Worm (Caenorhabditis elegans): ENCODE results near the gene alh-8.
"Not testable (repeated sequence)": the region's sequence is repeated elsewhere in the genome, so short reads cannot be mapped to it uniquely, and the experiment has no call there.

alh-8 gene

ce11 chrII:11728545-11729105 is at the start of gene alh-8:
Gene alh-8 (plus strand): TSS chrII:11729055.
- TF ChIP-seq klf-2 (GFP tag; conservative IDR thresholded peaks at IDR 0.05) = no peak
- TF ChIP-seq ztf-29 (GFP tag; IDR thresholded peaks at IDR 0.05) = no peak
- no peak for TF ChIP-seq ref-1 (GFP tag; conservative IDR thresholded peaks at IDR 0.05)
- no peak for TF ChIP-seq ztf-23 (GFP tag; IDR thresholded peaks at IDR 0.05)
- no peak for TF ChIP-seq med-1 (GFP tag; optimal IDR thresholded peaks at IDR 0.05; ENCODE audit: insufficient read depth)
- no peak for TF ChIP-seq cog-1 (tag; optimal IDR thresholded peaks at IDR 0.05)
- TF ChIP-seq tab-1 (GFP tag; IDR thresholded peaks at IDR 0.05) = no peak
- no peak for TF ChIP-seq flt-1 (GFP tag; IDR thresholded peaks at IDR 0.05)
- no peak for TF ChIP-seq T22C8.4 (GFP tag; IDR thresholded peaks at IDR 0.05)

ce11 chrII:11680220-11680619 is 48.6 kb upstream of the alh-8 start:
- no peak for TF ChIP-seq klf-2 (GFP tag; conservative IDR thresholded peaks at IDR 0.05)
- no peak for TF ChIP-seq ref-1 (GFP tag; conservative IDR thresholded peaks at IDR 0.05)
- TF ChIP-seq flt-1 (GFP tag; IDR thresholded peaks at IDR 0.05) = no peak
- no peak for TF ChIP-seq med-1 (GFP tag; optimal IDR thresholded peaks at IDR 0.05; ENCODE audit: insufficient read depth)
- TF ChIP-seq T22C8.4 (GFP tag; IDR thresholded peaks at IDR 0.05) = no peak
- no peak for TF ChIP-seq ztf-23 (GFP tag; IDR thresholded peaks at IDR 0.05)
- no peak for TF ChIP-seq cog-1 (tag; optimal IDR thresholded peaks at IDR 0.05)
- no peak for TF ChIP-seq tab-1 (GFP tag; IDR thresholded peaks at IDR 0.05)
- TF ChIP-seq ztf-29 (GFP tag; IDR thresholded peaks at IDR 0.05) = no peak

ce11 chrII:11681136-11681824 is 47.6 kb upstream of the alh-8 start, which contains the start of the genes sfxn-1.4 and C47D12.4:
Gene sfxn-1.4 (minus strand): TSS chrII:11681236.
Gene C47D12.4 (plus strand): TSS chrII:11681774.
- TF ChIP-seq T22C8.4 (GFP tag; IDR thresholded peaks at IDR 0.05) = 0 out of 2 replicates have a peak, but pooled peaks have one; percentile 18
- no peak for TF ChIP-seq klf-2 (GFP tag; conservative IDR thresholded peaks at IDR 0.05)
- no peak for TF ChIP-seq ztf-23 (GFP tag; IDR thresholded peaks at IDR 0.05)
- TF ChIP-seq ztf-29 (GFP tag; IDR thresholded peaks at IDR 0.05) = no peak

ce11 chrII:11685177-11685576 is 43.7 kb upstream of the alh-8 start, which contains the start of gene C47D12.5:
Gene C47D12.5 (minus strand): TSS chrII:11685277.
- TF ChIP-seq klf-2 (GFP tag; conservative IDR thresholded peaks at IDR 0.05) (no peak), ztf-29 (GFP tag; IDR thresholded peaks at IDR 0.05) (no peak), med-1 (GFP tag; optimal IDR thresholded peaks at IDR 0.05; ENCODE audit: insufficient read depth) (no peak), ref-1 (GFP tag; conservative IDR thresholded peaks at IDR 0.05) (no peak), ztf-23 (GFP tag; IDR thresholded peaks at IDR 0.05) (no peak), flt-1 (GFP tag; IDR thresholded peaks at IDR 0.05) (no peak), cog-1 (tag; optimal IDR thresholded peaks at IDR 0.05) (no peak), tab-1 (GFP tag; IDR thresholded peaks at IDR 0.05) (no peak), T22C8.4 (GFP tag; IDR thresholded peaks at IDR 0.05) (no peak)

- TF ChIP-seq ref-1 (GFP tag; conservative IDR thresholded peaks at IDR 0.05) = no peak
- TF ChIP-seq med-1 (GFP tag; optimal IDR thresholded peaks at IDR 0.05; ENCODE audit: insufficient read depth) = no peak
- TF ChIP-seq tab-1 (GFP tag; IDR thresholded peaks at IDR 0.05) = no peak
Measured at ce11 chrII:11688011-11688410, 40.8 kb upstream of the alh-8 start.

- TF ChIP-seq T22C8.4 (GFP tag; IDR thresholded peaks at IDR 0.05) = no peak
Measured at ce11 chrII:11688643-11689042, 40.2 kb upstream of the alh-8 start, which contains the start of gene kel-1. Gene kel-1 (plus strand): TSS chrII:11688943.

ce11 chrII:11689941-11690340 is 38.9 kb upstream of the alh-8 start:
- TF ChIP-seq ztf-29 (GFP tag; IDR thresholded peaks at IDR 0.05) = no peak
- TF ChIP-seq med-1 (GFP tag; optimal IDR thresholded peaks at IDR 0.05; ENCODE audit: insufficient read depth) = no peak
- TF ChIP-seq flt-1 (GFP tag; IDR thresholded peaks at IDR 0.05) = no peak
- TF ChIP-seq ref-1 (GFP tag; conservative IDR thresholded peaks at IDR 0.05) = no peak
- no peak for TF ChIP-seq cog-1 (tag; optimal IDR thresholded peaks at IDR 0.05)
- TF ChIP-seq tab-1 (GFP tag; IDR thresholded peaks at IDR 0.05) = no peak
- no peak for TF ChIP-seq klf-2 (GFP tag; conservative IDR thresholded peaks at IDR 0.05)
- no peak for TF ChIP-seq T22C8.4 (GFP tag; IDR thresholded peaks at IDR 0.05)
- no peak for TF ChIP-seq ztf-23 (GFP tag; IDR thresholded peaks at IDR 0.05)

ce11 chrII:11690868-11691267 is 38.0 kb upstream of the alh-8 start:
- TF ChIP-seq cog-1 (tag; optimal IDR thresholded peaks at IDR 0.05) = no peak
- TF ChIP-seq flt-1 (GFP tag; IDR thresholded peaks at IDR 0.05) = no peak
- no peak for TF ChIP-seq T22C8.4 (GFP tag; IDR thresholded peaks at IDR 0.05)
- TF ChIP-seq tab-1 (GFP tag; IDR thresholded peaks at IDR 0.05) = no peak
- no peak for TF ChIP-seq klf-2 (GFP tag; conservative IDR thresholded peaks at IDR 0.05)

ce11 chrII:11694432-11694831 is 34.4 kb upstream of the alh-8 start:
- TF ChIP-seq ztf-23 (GFP tag; IDR thresholded peaks at IDR 0.05) (peak; percentile 66; the same call in 1 of the 2 replicates), T22C8.4 (GFP tag; IDR thresholded peaks at IDR 0.05) (no peak), ref-1 (GFP tag; conservative IDR thresholded peaks at IDR 0.05) (no peak), klf-2 (GFP tag; conservative IDR thresholded peaks at IDR 0.05) (no peak)

ce11 chrII:11695161-11695944 is 33.5 kb upstream of the alh-8 start, which contains the start of gene tars-1:
Gene tars-1 (minus strand): TSS chrII:11695657.
- not testable (repeated sequence) for TF ChIP-seq flt-1 (GFP tag; IDR thresholded peaks at IDR 0.05); med-1 (GFP tag; optimal IDR thresholded peaks at IDR 0.05; ENCODE audit: insufficient read depth); tab-1 (GFP tag; IDR thresholded peaks at IDR 0.05)
